Worm (Caenorhabditis elegans): ENCODE measurements around the gene sdz-8.

ce11 chrV:11484404-11484803 lies 31.6 kb downstream of the sdz-8 start:
- TF ChIP-seq ceh-82 (tag; optimal IDR thresholded peaks at IDR 0.05) (no peak), ceh-16 (tag; optimal IDR thresholded peaks at IDR 0.05) (no peak), ztf-11 (tag; optimal IDR thresholded peaks at IDR 0.05) (no peak), nhr-11 (tag; optimal IDR thresholded peaks at IDR 0.05) (no peak), lin-39 (tag; optimal IDR thresholded peaks at IDR 0.05) (no peak)

Data from whole organism, L3 larva.